Worm (Caenorhabditis elegans): ENCODE data around the gene C24H12.6.

C24H12.6 gene

ce11 chrII:374950-375349 lies 43.7 kb downstream of the C24H12.6 start, which contains the start of gene C03H5.4:
TSS of gene C03H5.4 (plus strand) at chrII:375250.
- TF ChIP-seq pax-1 (tag; optimal IDR thresholded peaks at IDR 0.05) (no peak), hlh-13 (GFP tag; optimal IDR thresholded peaks at IDR 0.05) (no peak), pha-4 (tag; optimal IDR thresholded peaks at IDR 0.05) (no peak), lim-6 (tag; optimal IDR thresholded peaks at IDR 0.05) (no peak), ceh-6 (GFP tag; optimal IDR thresholded peaks at IDR 0.05) (no peak), ama-1 (optimal IDR thresholded peaks at IDR 0.05) (no peak), che-1 (tag; optimal IDR thresholded peaks at IDR 0.05) (no peak), hlh-6 (tag; optimal IDR thresholded peaks at IDR 0.05) (no peak), gmeb-2 (tag; optimal IDR thresholded peaks at IDR 0.05) (no peak), ceh-24 (tag; optimal IDR thresholded peaks at IDR 0.05) (no peak), ceh-48 (tag; optimal IDR thresholded peaks at IDR 0.05) (no peak), fax-1 (tag; optimal IDR thresholded peaks at IDR 0.05) (no peak), sox-4 (tag; optimal IDR thresholded peaks at IDR 0.05) (no peak)

- TF ChIP-seq pag-3 (tag; optimal IDR thresholded peaks at IDR 0.05; ENCODE audit: borderline replicate concordance) = no peak
- TF ChIP-seq nfya-1 (tag; optimal IDR thresholded peaks at IDR 0.05) = peak; percentile 69
These were observed 46.4 kb downstream of the C24H12.6 start for ce11 chrII:372235-372634.

DNA sequence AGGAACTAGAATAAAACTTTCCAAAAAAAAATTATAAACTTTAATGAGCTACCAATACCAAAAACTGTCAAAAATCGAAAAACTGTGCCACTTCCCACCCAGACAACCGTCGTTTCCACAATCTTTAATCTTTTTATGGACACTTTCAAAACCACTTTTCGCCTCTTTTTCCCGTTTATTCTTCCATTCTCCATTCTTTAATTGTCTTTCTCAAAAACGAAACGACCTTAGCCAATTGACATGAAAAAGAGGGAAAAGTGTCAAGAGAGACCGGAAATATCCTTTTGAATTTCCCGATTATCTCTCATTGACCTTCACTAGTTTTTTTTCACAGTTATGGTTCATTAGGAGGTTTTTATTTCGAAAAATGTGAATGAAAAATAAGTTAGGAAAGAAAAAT lies 47.1 kb downstream of the C24H12.6 start:
- TF ChIP-seq pat-9 (tag; optimal IDR thresholded peaks at IDR 0.05) = no peak
- no peak for TF ChIP-seq lim-6 (tag; optimal IDR thresholded peaks at IDR 0.05)

ce11 chrII:370394-370793 lies 48.3 kb downstream of the C24H12.6 start:
- TF ChIP-seq pros-1 (tag; optimal IDR thresholded peaks at IDR 0.05) (no peak), nfya-1 (tag; optimal IDR thresholded peaks at IDR 0.05) (peak; percentile 53)

DNA sequence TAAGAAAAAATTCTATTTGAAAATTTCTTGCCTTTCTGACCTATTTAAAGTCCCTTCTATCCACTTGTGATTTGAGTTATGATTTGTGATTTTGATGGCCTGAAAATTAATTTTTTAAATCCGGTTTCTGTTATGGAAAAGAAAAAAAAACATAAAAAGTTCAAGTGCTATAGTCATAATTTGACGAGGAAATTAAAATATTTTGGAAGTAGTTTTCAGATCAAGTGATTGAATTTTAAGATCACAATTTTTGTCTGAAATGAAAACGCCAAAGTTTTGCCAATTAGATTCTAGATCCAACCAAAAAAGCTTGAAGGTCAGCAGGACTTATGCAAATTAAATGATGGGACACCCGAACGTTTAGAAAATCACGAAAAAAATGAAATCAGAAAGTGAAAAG lies 51.2 kb downstream of the C24H12.6 start, which contains the start of gene ptr-3:
TSS of gene ptr-3 (minus strand) at position 101 of the 400 bp plus-strand sequence.
- no peak for TF ChIP-seq madf-2 (tag; optimal IDR thresholded peaks at IDR 0.05)
- no peak for TF ChIP-seq ceh-9 (tag; optimal IDR thresholded peaks at IDR 0.05)
- no peak for TF ChIP-seq pha-2 (tag; optimal IDR thresholded peaks at IDR 0.05)
- TF ChIP-seq hlh-8 (tag; optimal IDR thresholded peaks at IDR 0.05) = no peak
- TF ChIP-seq lim-6 (tag; optimal IDR thresholded peaks at IDR 0.05) = no peak
- TF ChIP-seq hlh-13 (GFP tag; optimal IDR thresholded peaks at IDR 0.05) = no peak
- no peak for TF ChIP-seq tbx-2 (tag; optimal IDR thresholded peaks at IDR 0.05)

All from whole organism, late embryonic.